Worm (Caenorhabditis elegans) whole organism, L1 larva: Measurements from ENCODE around the gene Y22D7AL.7.

ENCODE experiments used
- elt-3 ChIP-seq, 6 experiments: fragments of 150-350 bp in 1 of 6; sonication (generic microtip); optimal IDR thresholded peaks; 2 replicates each; lab custom pipeline; 2017 to 2018; ENCODE audit warnings: missing biosample characterization in 6 of 6, missing genetic modification characterization in 6 of 6, inconsistent platforms in 1 of 6
- snpc-4 ChIP-seq: fragments of 150-350 bp; optimal IDR thresholded peaks from 2 replicates; lab custom pipeline; 2014; ENCODE audit warnings: missing biosample characterization, missing genetic modification characterization

ce11 chrIII:1612974-1613568 lies 36.5 kb downstream of the Y22D7AL.7 start:
- TF ChIP-seq snpc-4 (no peak), elt-3 (tag; optimal IDR thresholded peaks at IDR 0.05; lab: Kevin White, UChicago) (no peak)
